Fruit fly (Drosophila melanogaster): Measurements from ENCODE around the gene ringer.

- TF ChIP-seq achi (GFP tag; optimal IDR thresholded peaks at IDR 0.05) (no peak), Sox15 (GFP tag; optimal IDR thresholded peaks at IDR 0.05) (no peak), OdsH (GFP tag; optimal IDR thresholded peaks at IDR 0.05) (no peak), salr (GFP tag; optimal IDR thresholded peaks at IDR 0.05) (no peak), Ets21C (GFP tag; optimal IDR thresholded peaks at IDR 0.05) (no peak), CG8319 (GFP tag; optimal IDR thresholded peaks at IDR 0.05) (no peak), dsx (GFP tag; optimal IDR thresholded peaks at IDR 0.05; ENCODE audit: poor library complexity, severe bottlenecking) (no peak)
Measured at dm6 chr3L:16377768-16378764, 18.8 kb upstream of the ringer start, which contains the start of gene roq.

Data from whole organism, prepupa.